Fruit fly (Drosophila melanogaster) whole organism, adult: ENCODE data around the gene Cerk.
A peak's percentile ranks its signal among the peaks of the same experiment; 100 is the strongest.

ENCODE experiments used
- CG11617 ChIP-seq: fragments of 200-800 bp; sonication (Bioruptor generic); optimal IDR thresholded peaks from 2 replicates; lab custom pipeline; 2017; ENCODE audit warnings: mild to moderate bottlenecking, missing biosample characterization, missing genetic modification reagents, missing genetic modification characterization
- CG12768 ChIP-seq: fragments of 200-800 bp; sonication (Bioruptor generic); optimal IDR thresholded peaks from 2 replicates; lab custom pipeline; 2017; ENCODE audit warnings: missing biosample characterization, missing genetic modification characterization, mild to moderate bottlenecking, moderate library complexity, missing genetic modification reagents
- CG14711 ChIP-seq: fragments of 200-800 bp; sonication (Bioruptor generic); optimal IDR thresholded peaks from 2 replicates; lab custom pipeline; 2018; ENCODE audit warnings: missing biosample characterization, mild to moderate bottlenecking, missing genetic modification characterization, moderate library complexity
- CG1620 ChIP-seq: fragments of 200-800 bp; sonication (Bioruptor generic); optimal IDR thresholded peaks from 2 replicates; lab custom pipeline; 2016; ENCODE audit warnings: missing biosample characterization, missing genetic modification characterization
- CG33017 ChIP-seq: fragments of 200-800 bp; sonication (Bioruptor generic); optimal IDR thresholded peaks from 2 replicates; lab custom pipeline; 2018; ENCODE audit warnings: missing biosample characterization, mild to moderate bottlenecking, missing genetic modification characterization, moderate library complexity
- CG5204 ChIP-seq: fragments of 200-800 bp; sonication (Bioruptor generic); optimal IDR thresholded peaks from 2 replicates; lab custom pipeline; 2016; ENCODE audit warnings: missing biosample characterization, missing genetic modification characterization
- CG7045 ChIP-seq: fragments of 200-800 bp; sonication (Bioruptor generic); optimal IDR thresholded peaks from 2 replicates; lab custom pipeline; 2017; ENCODE audit warnings: missing biosample characterization, mild to moderate bottlenecking, missing genetic modification characterization
- CG7101 ChIP-seq: fragments of 200-800 bp; sonication (Bioruptor generic); optimal IDR thresholded peaks from 2 replicates; lab custom pipeline; 2018; ENCODE audit warnings: missing biosample characterization, mild to moderate bottlenecking, missing genetic modification characterization, moderate library complexity
- Clk ChIP-seq: fragments of 200-800 bp; sonication (Bioruptor generic); optimal IDR thresholded peaks from 2 replicates; lab custom pipeline; 2017; ENCODE audit warnings: missing biosample characterization, missing genetic modification characterization
- Crg-1 ChIP-seq: fragments of 200-800 bp; sonication (Bioruptor generic); optimal IDR thresholded peaks from 2 replicates; lab custom pipeline; 2016; ENCODE audit warnings: missing biosample characterization, missing genetic modification characterization
- Hr96 ChIP-seq: fragments of 200-800 bp; sonication (Bioruptor generic); optimal IDR thresholded peaks from 2 replicates; lab custom pipeline; 2016; ENCODE audit warnings: missing biosample characterization, missing genetic modification characterization
- Mnt ChIP-seq: fragments of 200-800 bp; sonication (Bioruptor generic); optimal IDR thresholded peaks from 2 replicates; lab custom pipeline; 2016; ENCODE audit warnings: missing biosample characterization, mild to moderate bottlenecking, missing genetic modification characterization
- bab1 ChIP-seq: fragments of 200-800 bp; sonication (Bioruptor generic); optimal IDR thresholded peaks from 3 replicates; lab custom pipeline; 2019; ENCODE audit warnings: missing biosample characterization, mild to moderate bottlenecking, missing genetic modification characterization, moderate library complexity
- cic ChIP-seq: fragments of 200-800 bp; sonication (Bioruptor generic); optimal IDR thresholded peaks from 2 replicates; lab custom pipeline; 2017; ENCODE audit warnings: missing biosample characterization, mild to moderate bottlenecking, missing genetic modification characterization, moderate library complexity
- cnc ChIP-seq, 2 experiments: fragments of >200 bp; optimal IDR thresholded peaks; 2 replicates each; lab custom pipeline; 2017
- kay ChIP-seq: fragments of 200-800 bp; sonication (Bioruptor generic); peaks from one replicate; lab custom pipeline; 2016; ENCODE audit warnings: missing biosample characterization, missing genetic modification characterization, borderline replicate concordance
- ovo ChIP-seq: fragments of 200-800 bp; sonication (Bioruptor generic); optimal IDR thresholded peaks from 2 replicates; lab custom pipeline; 2016; ENCODE audit warnings: missing biosample characterization, missing genetic modification characterization
- pad ChIP-seq: fragments of 200-800 bp; sonication (Bioruptor generic); optimal IDR thresholded peaks from 3 replicates; lab custom pipeline; 2017; ENCODE audit warnings: missing biosample characterization, missing genetic modification characterization, mild to moderate bottlenecking, moderate library complexity, missing genetic modification reagents
- tj ChIP-seq: fragments of 200-800 bp; sonication (Bioruptor generic); optimal IDR thresholded peaks from 3 replicates; lab custom pipeline; 2017; ENCODE audit warnings: missing biosample characterization, mild to moderate bottlenecking, missing genetic modification characterization, moderate library complexity
- toe ChIP-seq: fragments of 200-800 bp; sonication (Bioruptor generic); optimal IDR thresholded peaks from 2 replicates; lab custom pipeline; 2016; ENCODE audit warnings: missing biosample characterization, missing genetic modification characterization

Cerk gene

dm6 chr3R:5389034-5389433 is 20.9 kb upstream of the Cerk start:
- no peak for TF ChIP-seq CG11617 (GFP tag; lab: Kevin White, UChicago)
- no peak for TF ChIP-seq cic (GFP tag; lab: Kevin White, UChicago)
- TF ChIP-seq cnc (optimal IDR thresholded peaks at IDR 0.05; lab: Kevin White, UChicago): no peak
- TF ChIP-seq CG7045 (GFP tag; lab: Kevin White, UChicago): no peak
- TF ChIP-seq Clk (GFP tag; lab: Kevin White, UChicago): no peak
- TF ChIP-seq Crg-1 (GFP tag; lab: Kevin White, UChicago): no peak
- TF ChIP-seq toe (GFP tag; lab: Kevin White, UChicago): no peak

dm6 chr3R:5387996-5388395 is 19.9 kb upstream of the Cerk start:
- no peak for TF ChIP-seq CG12768
- no peak for TF ChIP-seq Crg-1 (GFP tag; lab: Kevin White, UChicago)
- TF ChIP-seq CG14711 (tag; lab: Kevin White, UChicago): no peak
- TF ChIP-seq CG33017 (tag; lab: Kevin White, UChicago): no peak
- no peak for TF ChIP-seq ovo (GFP tag; lab: Kevin White, UChicago)
- TF ChIP-seq Hr96 (GFP tag; lab: Kevin White, UChicago): no peak
- no peak for TF ChIP-seq CG5204
- TF ChIP-seq toe (GFP tag; lab: Kevin White, UChicago): no peak
- TF ChIP-seq CG11617 (GFP tag; lab: Kevin White, UChicago): no peak
- no peak for TF ChIP-seq Clk (GFP tag; lab: Kevin White, UChicago)
- no peak for TF ChIP-seq kay
- TF ChIP-seq tj (GFP tag; lab: Kevin White, UChicago): no peak
- TF ChIP-seq cic (GFP tag; lab: Kevin White, UChicago): no peak
- TF ChIP-seq bab1 (GFP tag; lab: Kevin White, UChicago): no peak
- no peak for TF ChIP-seq CG7045 (GFP tag; lab: Kevin White, UChicago)
- TF ChIP-seq pad (GFP tag; lab: Kevin White, UChicago): no peak
- TF ChIP-seq cnc (optimal IDR thresholded peaks at IDR 0.05; lab: Kevin White, UChicago): no peak
- TF ChIP-seq Mnt: no peak
- no peak for TF ChIP-seq CG1620 (GFP tag; lab: Kevin White, UChicago)
- no peak for TF ChIP-seq CG7101

DNA sequence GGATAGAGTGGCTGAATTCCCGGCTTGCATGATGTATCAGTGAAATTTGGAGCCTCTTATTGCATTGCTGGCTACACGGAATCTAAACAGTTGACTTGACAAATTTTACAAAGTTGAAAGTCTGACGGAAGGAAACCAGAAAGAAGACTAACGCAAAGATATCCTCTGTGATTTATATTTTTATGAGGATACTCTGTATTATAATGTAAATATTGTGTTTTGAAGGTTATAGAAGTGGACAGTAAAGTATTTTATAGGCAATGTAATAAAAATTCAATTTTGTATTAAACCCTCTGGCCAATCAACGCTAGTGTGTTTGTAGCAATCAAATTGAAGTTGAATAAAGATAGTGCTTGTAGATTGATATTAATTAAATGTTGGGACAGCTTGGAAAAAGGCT is 19.5 kb upstream of the Cerk start, which contains the start of gene CG14668:
Gene CG14668 (minus strand): TSS at position 101 of the 400 bp plus-strand sequence.
- TF ChIP-seq toe (GFP tag; lab: Kevin White, UChicago): no peak
- TF ChIP-seq CG7101: no peak
- TF ChIP-seq CG7045 (GFP tag; lab: Kevin White, UChicago): no peak
- no peak for TF ChIP-seq CG33017 (tag; lab: Kevin White, UChicago)
- TF ChIP-seq CG1620 (GFP tag; lab: Kevin White, UChicago): no peak
- no peak for TF ChIP-seq Hr96 (GFP tag; lab: Kevin White, UChicago)
- no peak for TF ChIP-seq CG5204
- no peak for TF ChIP-seq CG11617 (GFP tag; lab: Kevin White, UChicago)
- TF ChIP-seq pad (GFP tag; lab: Kevin White, UChicago): no peak
- no peak for TF ChIP-seq CG14711 (tag; lab: Kevin White, UChicago)
- no peak for TF ChIP-seq cnc (optimal IDR thresholded peaks at IDR 0.05; lab: Kevin White, UChicago)
- no peak for TF ChIP-seq CG12768
- TF ChIP-seq ovo (GFP tag; lab: Kevin White, UChicago): no peak
- TF ChIP-seq Crg-1 (GFP tag; lab: Kevin White, UChicago): no peak
- no peak for TF ChIP-seq Clk (GFP tag; lab: Kevin White, UChicago)
- TF ChIP-seq Mnt: no peak
- TF ChIP-seq cic (GFP tag; lab: Kevin White, UChicago): no peak
- TF ChIP-seq kay: no peak
- TF ChIP-seq tj (GFP tag; lab: Kevin White, UChicago): no peak
- TF ChIP-seq bab1 (GFP tag; lab: Kevin White, UChicago): no peak

dm6 chr3R:5385761-5386160 is 17.7 kb upstream of the Cerk start:
- TF ChIP-seq CG33017 (tag; lab: Kevin White, UChicago) (no peak), bab1 (GFP tag; lab: Kevin White, UChicago) (no peak), tj (GFP tag; lab: Kevin White, UChicago) (no peak), pad (GFP tag; lab: Kevin White, UChicago) (no peak), ovo (GFP tag; lab: Kevin White, UChicago) (no peak), CG1620 (GFP tag; lab: Kevin White, UChicago) (no peak), CG11617 (GFP tag; lab: Kevin White, UChicago) (no peak), Crg-1 (GFP tag; lab: Kevin White, UChicago) (no peak)

DNA sequence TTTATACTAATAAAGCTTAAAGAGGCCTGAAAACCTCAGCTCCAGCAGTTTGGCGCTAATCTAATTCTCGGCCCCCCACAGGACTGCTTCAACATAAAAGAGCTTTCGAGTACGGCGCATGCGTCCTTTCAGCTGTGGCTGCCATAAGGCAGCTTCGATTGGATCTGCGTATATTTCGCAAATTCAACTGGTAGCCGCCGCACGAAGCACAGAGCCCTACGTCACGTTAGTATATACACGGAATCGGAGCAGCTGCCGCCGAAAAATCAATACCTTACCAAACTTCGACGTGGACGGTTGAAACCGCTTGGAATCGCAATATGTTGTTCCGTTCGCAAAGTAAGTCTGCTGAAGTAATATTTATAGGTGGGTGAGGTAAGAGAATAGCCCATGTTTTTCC is 8.5 kb upstream of the Cerk start, which contains the start of gene 7B2:
Gene 7B2 (plus strand): TSS at position 169 of the 400 bp plus-strand sequence.
- TF ChIP-seq Hr96 (GFP tag; lab: Kevin White, UChicago) (no peak), Crg-1 (GFP tag; lab: Kevin White, UChicago) (no peak), cic (GFP tag; lab: Kevin White, UChicago) (no peak), kay (no peak), CG14711 (tag; lab: Kevin White, UChicago) (no peak), tj (GFP tag; lab: Kevin White, UChicago) (no peak), toe (GFP tag; lab: Kevin White, UChicago) (no peak), CG7101 (no peak), CG5204 (no peak)

DNA sequence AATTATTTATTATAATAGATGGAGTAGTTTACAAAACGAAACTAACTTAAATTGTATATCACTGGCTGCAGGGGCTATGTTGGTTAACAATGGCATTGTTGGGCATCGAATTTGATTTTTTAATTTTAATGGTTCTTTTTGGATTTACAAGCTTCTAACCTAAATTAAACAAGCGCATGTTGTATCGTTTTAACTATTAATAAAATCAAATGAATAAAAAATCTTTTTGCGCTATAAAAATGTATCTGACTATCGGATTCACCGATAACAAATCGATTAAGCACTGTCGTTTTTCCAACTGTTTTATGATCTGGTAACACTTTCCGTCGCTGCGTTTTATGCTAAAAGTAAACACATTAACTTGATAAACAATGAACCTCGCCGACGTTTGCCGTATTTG is 6.6 kb upstream of the Cerk start, which contains the start of the genes hd and CG14667:
Gene hd (minus strand): TSS at position 243 of the 400 bp plus-strand sequence.
Gene CG14667 (plus strand): TSS at position 303 of the 400 bp plus-strand sequence.
- TF ChIP-seq ovo (GFP tag; lab: Kevin White, UChicago): no peak
- TF ChIP-seq CG7101: no peak
- peak; percentile 50 for TF ChIP-seq toe (GFP tag; lab: Kevin White, UChicago)
- peak; percentile 14 for TF ChIP-seq Mnt
